Worm (Caenorhabditis elegans) whole organism, L3 larva: ENCODE measurements around the gene F11D11.12.

Experiments
- ZK546.5 ChIP-seq: sonication (generic microtip); optimal IDR thresholded peaks from 2 replicates; lab custom pipeline; 2017; ENCODE audit warnings: missing biosample characterization, missing genetic modification characterization
- daf-12 ChIP-seq: fragments of 150-350 bp; optimal IDR thresholded peaks from 2 replicates; lab custom pipeline; 2014; ENCODE audit warnings: missing biosample characterization, missing genetic modification reagents, missing genetic modification characterization
- egl-27 ChIP-seq: sonication (generic microtip); optimal IDR thresholded peaks from 4 replicates; lab custom pipeline; 2017; ENCODE audit warnings: missing biosample characterization, missing genetic modification reagents, missing genetic modification characterization
- elt-2 ChIP-seq: sonication (generic microtip); optimal IDR thresholded peaks from 2 replicates; lab custom pipeline; 2016; ENCODE audit warnings: missing genetic modification reagents, mild to moderate bottlenecking, missing genetic modification characterization, missing compliant biosample characterization
- fos-1 ChIP-seq: fragments of 150-350 bp; optimal IDR thresholded peaks from 2 replicates; lab custom pipeline; 2014; ENCODE audit warnings: missing biosample characterization, missing genetic modification characterization
- jun-1 ChIP-seq: fragments of 150-350 bp; optimal IDR thresholded peaks from 2 replicates; lab custom pipeline; 2014; ENCODE audit warnings: missing biosample characterization, missing genetic modification reagents, missing genetic modification characterization
- lin-39 ChIP-seq: fragments of 150-350 bp; optimal IDR thresholded peaks from 2 replicates; lab custom pipeline; 2018; ENCODE audit warnings: missing biosample characterization, missing genetic modification reagents, missing genetic modification characterization
- nfya-1 ChIP-seq: sonication (generic microtip); optimal IDR thresholded peaks from 2 replicates; lab custom pipeline; 2017; ENCODE audit warnings: missing genetic modification characterization, mild to moderate bottlenecking, missing compliant biosample characterization, antibody characterized with exemption, moderate library complexity; ENCODE audit not compliant: insufficient read depth
- nhr-28 ChIP-seq: fragments of 150-350 bp; optimal IDR thresholded peaks from 2 replicates; lab custom pipeline; 2014; ENCODE audit warnings: missing biosample characterization, missing genetic modification characterization
- nhr-67 ChIP-seq: fragments of 150-350 bp; optimal IDR thresholded peaks from 2 replicates; lab custom pipeline; 2014; ENCODE audit warnings: missing biosample characterization, missing genetic modification characterization
- nhr-77 ChIP-seq: fragments of 150-350 bp; optimal IDR thresholded peaks from 2 replicates; lab custom pipeline; 2014; ENCODE audit warnings: missing biosample characterization, missing genetic modification characterization
- snpc-4 ChIP-seq: fragments of 150-350 bp; optimal IDR thresholded peaks from 2 replicates; lab custom pipeline; 2014; ENCODE audit warnings: missing biosample characterization, missing genetic modification characterization
- unc-62 ChIP-seq: fragments of 150-350 bp; sonication (generic microtip); optimal IDR thresholded peaks from 4 replicates; lab custom pipeline; 2014; ENCODE audit warnings: missing biosample characterization, missing genetic modification reagents, missing genetic modification characterization
- ztf-11 ChIP-seq: fragments of 150-350 bp; optimal IDR thresholded peaks from 2 replicates; lab custom pipeline; 2014; ENCODE audit warnings: missing biosample characterization, missing genetic modification characterization

ce11 chrV:18787417-18787918, 37.0 kb upstream of the F11D11.12 start, which contains the start of gene Y17D7B.2:
- TF ChIP-seq daf-12, result no peak
- no peak for TF ChIP-seq nhr-67 (tag; lab: Kevin White, UChicago)
- TF ChIP-seq elt-2 (tag; lab: Kevin White, UChicago), result peak; percentile 0
- no peak for TF ChIP-seq nhr-28 (tag; lab: Kevin White, UChicago)
- no peak for TF ChIP-seq ZK546.5
- no peak for TF ChIP-seq ztf-11
- TF ChIP-seq jun-1 (tag; lab: Kevin White, UChicago), result no peak
- no peak for TF ChIP-seq nhr-77 (tag; lab: Kevin White, UChicago)
- no peak for TF ChIP-seq lin-39 (tag; lab: Kevin White, UChicago)
- TF ChIP-seq fos-1 (tag; lab: Kevin White, UChicago), result no peak
- no peak for TF ChIP-seq egl-27 (tag; lab: Kevin White, UChicago)
- no peak for TF ChIP-seq nfya-1 (tag; lab: Kevin White, UChicago)
- no peak for TF ChIP-seq snpc-4 (tag; lab: Kevin White, UChicago)
- no peak for TF ChIP-seq unc-62 (GFP tag; lab: Kevin White, UChicago)
